Fruit fly (Drosophila melanogaster): ENCODE results near the gene P58IPK.

- TF ChIP-seq Hr83 (GFP tag; optimal IDR thresholded peaks at IDR 0.05; ENCODE audit: poor library complexity, severe bottlenecking) (no peak), CrebA (GFP tag; optimal IDR thresholded peaks at IDR 0.05; ENCODE audit: borderline replicate concordance) (no peak), usp (GFP tag; optimal IDR thresholded peaks at IDR 0.05) (no peak), br (GFP tag; optimal IDR thresholded peaks at IDR 0.05) (no peak), GATAd (GFP tag; optimal IDR thresholded peaks at IDR 0.05) (no peak), Abd-B (GFP tag; optimal IDR thresholded peaks at IDR 0.05) (no peak), h (GFP tag; optimal IDR thresholded peaks at IDR 0.05) (no peak), OdsH (GFP tag; optimal IDR thresholded peaks at IDR 0.05) (no peak), HLH106 (tag; optimal IDR thresholded peaks at IDR 0.05) (no peak), fru (GFP tag; optimal IDR thresholded peaks at IDR 0.05) (no peak)
Measured at dm6 chr3R:9603022-9603942, 16.5 kb downstream of the P58IPK start.
